Fruit fly (Drosophila melanogaster): ENCODE data around the gene Taf2.

DNA sequence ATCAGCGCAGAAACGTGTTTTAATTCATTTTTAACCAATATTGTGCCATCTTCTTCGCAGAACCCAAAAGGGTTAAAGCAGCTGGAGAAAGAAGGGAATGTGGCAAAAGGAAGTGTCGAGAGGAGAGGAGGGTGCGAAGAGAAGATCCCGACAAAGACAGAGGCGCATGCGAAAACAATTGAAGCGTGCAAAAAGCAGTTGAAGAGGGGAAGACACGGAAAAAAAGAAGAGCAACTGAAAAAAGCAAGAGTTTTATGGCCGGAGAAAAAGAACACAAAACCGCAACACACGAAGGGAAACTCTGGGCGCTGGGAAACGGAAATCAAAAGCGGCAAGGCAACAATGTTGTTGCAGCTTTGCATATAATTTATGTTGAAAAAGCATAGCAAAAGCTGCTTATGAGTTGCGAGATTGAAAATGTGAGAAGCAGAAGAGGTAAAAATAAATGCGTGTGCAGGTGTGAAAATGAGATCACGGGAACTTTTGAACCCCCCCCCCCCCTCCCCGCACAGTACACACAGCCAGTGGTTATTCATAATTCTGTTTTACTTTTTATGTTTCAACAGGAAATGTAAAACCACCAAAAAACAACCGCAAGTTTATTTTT lies 35.2 kb downstream of the Taf2 start:
- TF ChIP-seq Lpt (GFP tag; optimal IDR thresholded peaks at IDR 0.05) (no peak), Ets21C (GFP tag; optimal IDR thresholded peaks at IDR 0.05) (no peak), dac (GFP tag; optimal IDR thresholded peaks at IDR 0.05) (no peak), pdm3 (GFP tag; optimal IDR thresholded peaks at IDR 0.05) (no peak), Blimp-1 (GFP tag; optimal IDR thresholded peaks at IDR 0.05) (peak; percentile 87), CG3919 (GFP tag; optimal IDR thresholded peaks at IDR 0.05) (no peak), CG34406 (GFP tag; optimal IDR thresholded peaks at IDR 0.05) (no peak), CG10631 (GFP tag; optimal IDR thresholded peaks at IDR 0.05) (no peak)
